Worm (Caenorhabditis elegans) whole organism, late embryonic: ENCODE measurements around the gene srj-40.

Experiments
- hlh-15 ChIP-seq: sonication (generic microtip); optimal IDR thresholded peaks from 2 replicates; lab custom pipeline; 2016; ENCODE audit warnings: missing genetic modification characterization, missing compliant biosample characterization
- pha-2 ChIP-seq: sonication (generic microtip); optimal IDR thresholded peaks from 2 replicates; lab custom pipeline; 2017; ENCODE audit warnings: mild to moderate bottlenecking, missing genetic modification characterization, missing compliant biosample characterization

ce11 chrV:4073455-4073854 lies 28.2 kb upstream of the srj-40 start, which contains the start of gene otpl-2:
- no peak for TF ChIP-seq pha-2 (tag; lab: Kevin White, UChicago)
- TF ChIP-seq hlh-15 = no peak
